Fruit fly (Drosophila melanogaster) whole organism, prepupa: ENCODE measurements around the gene CG5860.
A peak's percentile ranks its signal among the peaks of the same experiment; 100 is the strongest.

ENCODE experiments used
- CG10631 ChIP-seq: fragments of 200-800 bp; sonication (Bioruptor generic); optimal IDR thresholded peaks from 2 replicates; lab custom pipeline; 2016; ENCODE audit warnings: missing biosample characterization, missing genetic modification characterization
- CG10669 ChIP-seq: fragments of 200-800 bp; sonication (Bioruptor generic); optimal IDR thresholded peaks from 3 replicates; lab custom pipeline; 2018; ENCODE audit warnings: missing biosample characterization, mild to moderate bottlenecking, missing genetic modification characterization, moderate library complexity
- CG11294 ChIP-seq: fragments of 200-800 bp; sonication (Bioruptor generic); IDR thresholded peaks from 2 replicates; pipeline ENCODE4 v1.3.6; 2022; ENCODE audit warnings: missing biosample characterization, missing genetic modification characterization
- CG11762 ChIP-seq: fragments of 200-800 bp; sonication (Bioruptor generic); optimal IDR thresholded peaks from 3 replicates; lab custom pipeline; 2016; ENCODE audit warnings: missing biosample characterization, missing genetic modification characterization; ENCODE audit not compliant: insufficient read depth
- CG11902 ChIP-seq: fragments of 200-800 bp; sonication (Bioruptor generic); optimal IDR thresholded peaks from 3 replicates; lab custom pipeline; 2016; ENCODE audit warnings: missing biosample characterization, missing genetic modification characterization
- CG15336 ChIP-seq: fragments of 200-800 bp; sonication (Bioruptor generic); IDR thresholded peaks from 2 replicates; pipeline ENCODE4 v1.3.6; 2022; ENCODE audit warnings: missing biosample characterization, missing genetic modification characterization
- CG3032 ChIP-seq: fragments of 200-800 bp; optimal IDR thresholded peaks from 2 replicates; lab custom pipeline; 2019; ENCODE audit warnings: missing biosample characterization, mild to moderate bottlenecking, missing genetic modification characterization, moderate library complexity
- CG31627 ChIP-seq: fragments of 200-800 bp; sonication (Bioruptor generic); optimal IDR thresholded peaks from 3 replicates; lab custom pipeline; 2016; ENCODE audit warnings: missing biosample characterization, missing genetic modification characterization
- CG32006 ChIP-seq: fragments of 200-800 bp; sonication (Bioruptor generic); optimal IDR thresholded peaks from 3 replicates; lab custom pipeline; 2017; ENCODE audit warnings: missing biosample characterization, mild to moderate bottlenecking, missing genetic modification characterization
- CG3919 ChIP-seq: fragments of 200-800 bp; sonication (Bioruptor generic); optimal IDR thresholded peaks from 3 replicates; lab custom pipeline; 2016; ENCODE audit warnings: missing biosample characterization, missing genetic modification characterization
- CG4318 ChIP-seq: fragments of 200-800 bp; sonication (Bioruptor generic); optimal IDR thresholded peaks from 3 replicates; lab custom pipeline; 2017; ENCODE audit warnings: missing biosample characterization, mild to moderate bottlenecking, missing genetic modification characterization
- CG6163 ChIP-seq: fragments of 200-800 bp; sonication (Bioruptor generic); IDR thresholded peaks from 3 replicates; pipeline ENCODE4 v1.3.6; 2022; ENCODE audit warnings: missing biosample characterization, missing genetic modification characterization
- CG6276 ChIP-seq: fragments of 200-800 bp; sonication (Bioruptor generic); optimal IDR thresholded peaks from 2 replicates; lab custom pipeline; 2017; ENCODE audit warnings: missing biosample characterization, mild to moderate bottlenecking, missing genetic modification characterization
- CG6792 ChIP-seq: fragments of 200-800 bp; sonication (Bioruptor generic); optimal IDR thresholded peaks from 3 replicates; lab custom pipeline; 2016; ENCODE audit warnings: missing biosample characterization, missing genetic modification characterization
- CG6854 ChIP-seq: fragments of 200-800 bp; sonication (Bioruptor generic); optimal IDR thresholded peaks from 2 replicates; lab custom pipeline; 2017; ENCODE audit warnings: missing biosample characterization, mild to moderate bottlenecking, missing genetic modification characterization
- CG8319 ChIP-seq: fragments of 200-800 bp; sonication (Bioruptor generic); optimal IDR thresholded peaks from 3 replicates; lab custom pipeline; 2016; ENCODE audit warnings: missing biosample characterization, missing genetic modification characterization
- CG8632 ChIP-seq: fragments of 200-800 bp; sonication (Bioruptor generic); optimal IDR thresholded peaks from 3 replicates; lab custom pipeline; 2016; ENCODE audit warnings: missing biosample characterization, missing genetic modification characterization
- CG9139 ChIP-seq: fragments of 200-800 bp; sonication (Bioruptor generic); optimal IDR thresholded peaks from 3 replicates; lab custom pipeline; 2017; ENCODE audit warnings: missing biosample characterization, mild to moderate bottlenecking, missing genetic modification characterization
- Eip75B ChIP-seq: fragments of 200-800 bp; sonication (Bioruptor generic); optimal IDR thresholded peaks from 3 replicates; lab custom pipeline; 2016; ENCODE audit warnings: missing biosample characterization, missing genetic modification characterization
- Eip78C ChIP-seq: fragments of 200-800 bp; sonication (Bioruptor generic); peaks from one replicate; lab custom pipeline; 2016; ENCODE audit warnings: missing biosample characterization, missing genetic modification characterization
- Ets21C ChIP-seq: fragments of 200-800 bp; sonication (Bioruptor generic); optimal IDR thresholded peaks from 3 replicates; lab custom pipeline; 2016; ENCODE audit warnings: missing biosample characterization, missing genetic modification characterization
- Gug ChIP-seq: fragments of 200-800 bp; sonication (Bioruptor generic); IDR thresholded peaks from 2 replicates; pipeline ENCODE4 v1.3.6; 2022; ENCODE audit warnings: missing biosample characterization, missing genetic modification characterization
- Hr39 ChIP-seq: fragments of 200-800 bp; sonication (Bioruptor generic); optimal IDR thresholded peaks from 2 replicates; lab custom pipeline; 2016; ENCODE audit warnings: missing biosample characterization, missing genetic modification characterization
- Hr4 ChIP-seq: fragments of 200-800 bp; sonication (Bioruptor generic); optimal IDR thresholded peaks from 3 replicates; lab custom pipeline; 2016; ENCODE audit warnings: missing biosample characterization, missing genetic modification characterization
- Lpt ChIP-seq: fragments of 200-800 bp; sonication (Bioruptor generic); optimal IDR thresholded peaks from 3 replicates; lab custom pipeline; 2016; ENCODE audit warnings: missing biosample characterization, missing genetic modification characterization
- Met ChIP-seq: fragments of 200-800 bp; sonication (Bioruptor generic); optimal IDR thresholded peaks from 3 replicates; lab custom pipeline; 2016; ENCODE audit warnings: missing biosample characterization, missing genetic modification characterization
- OdsH ChIP-seq: fragments of 200-800 bp; sonication (Bioruptor generic); optimal IDR thresholded peaks from 3 replicates; lab custom pipeline; 2016; ENCODE audit warnings: missing biosample characterization, missing genetic modification characterization
- Smox ChIP-seq: fragments of 200-800 bp; sonication (Bioruptor generic); optimal IDR thresholded peaks from 3 replicates; lab custom pipeline; 2016; ENCODE audit warnings: missing biosample characterization, missing genetic modification characterization
- Sox102F ChIP-seq: fragments of 200-800 bp; sonication (Bioruptor generic); optimal IDR thresholded peaks from 2 replicates; lab custom pipeline; 2016; ENCODE audit warnings: missing biosample characterization, mild to moderate bottlenecking, missing genetic modification characterization
- Sox14 ChIP-seq: fragments of 200-800 bp; sonication (Bioruptor generic); optimal IDR thresholded peaks from 3 replicates; lab custom pipeline; 2016; ENCODE audit warnings: missing biosample characterization, missing genetic modification characterization
- Sox15 ChIP-seq: fragments of 200-800 bp; sonication (Bioruptor generic); optimal IDR thresholded peaks from 3 replicates; lab custom pipeline; 2016; ENCODE audit warnings: missing biosample characterization, missing genetic modification characterization
- achi ChIP-seq: fragments of 200-800 bp; sonication (Bioruptor generic); optimal IDR thresholded peaks from 3 replicates; lab custom pipeline; 2016; ENCODE audit warnings: missing biosample characterization, missing genetic modification characterization
- acj6 ChIP-seq: fragments of 200-800 bp; sonication (Bioruptor generic); optimal IDR thresholded peaks from 3 replicates; lab custom pipeline; 2016; ENCODE audit warnings: missing biosample characterization, missing genetic modification characterization
- cyc ChIP-seq: fragments of 200-800 bp; sonication (Bioruptor generic); optimal IDR thresholded peaks from 3 replicates; lab custom pipeline; 2016; ENCODE audit warnings: missing biosample characterization, missing genetic modification characterization
- dac ChIP-seq: fragments of 200-800 bp; sonication (Bioruptor generic); optimal IDR thresholded peaks from 2 replicates; lab custom pipeline; 2017; ENCODE audit warnings: missing biosample characterization, mild to moderate bottlenecking, missing genetic modification characterization
- dsx ChIP-seq: fragments of 200-800 bp; optimal IDR thresholded peaks from 3 replicates; lab custom pipeline; 2019; ENCODE audit warnings: missing biosample characterization, mild to moderate bottlenecking, missing genetic modification characterization, moderate library complexity; ENCODE audit not compliant: poor library complexity, severe bottlenecking
- eg ChIP-seq: fragments of 200-800 bp; sonication (Bioruptor generic); IDR thresholded peaks from 3 replicates; pipeline ENCODE4 v1.3.6; 2022; ENCODE audit warnings: missing biosample characterization, missing genetic modification characterization
- esn ChIP-seq: fragments of 200-800 bp; sonication (Bioruptor generic); optimal IDR thresholded peaks from 2 replicates; lab custom pipeline; 2016; ENCODE audit warnings: missing biosample characterization, mild to moderate bottlenecking, missing genetic modification characterization, moderate library complexity
- fkh ChIP-seq: fragments of 200-800 bp; sonication (Bioruptor generic); optimal IDR thresholded peaks from 3 replicates; lab custom pipeline; 2017; ENCODE audit warnings: missing biosample characterization, mild to moderate bottlenecking, missing genetic modification characterization, moderate library complexity
- lz ChIP-seq: fragments of 200-800 bp; sonication (Bioruptor generic); optimal IDR thresholded peaks from 3 replicates; lab custom pipeline; 2016; ENCODE audit warnings: missing biosample characterization, missing genetic modification characterization
- pdm3 ChIP-seq: fragments of 200-800 bp; sonication (Bioruptor generic); optimal IDR thresholded peaks from 3 replicates; lab custom pipeline; 2016; ENCODE audit warnings: missing biosample characterization, missing genetic modification characterization
- salr ChIP-seq, 2 experiments: fragments of 200-800 bp; sonication (Bioruptor generic); optimal IDR thresholded peaks; 3 replicates each; lab custom pipeline; 2016 to 2018; ENCODE audit warnings: missing biosample characterization in 2 of 2, missing genetic modification characterization in 2 of 2, mild to moderate bottlenecking in 1 of 2
- ss ChIP-seq, 2 experiments: fragments of 200-800 bp; sonication (Bioruptor generic); optimal IDR thresholded peaks; 2 replicates in 1 of 2; 3 replicates in 1 of 2; lab custom pipeline; 2017 to 2018; ENCODE audit warnings: mild to moderate bottlenecking in 2 of 2, missing biosample characterization in 2 of 2, missing genetic modification characterization in 2 of 2, moderate library complexity in 1 of 2
- topi ChIP-seq: fragments of 200-800 bp; sonication (Bioruptor generic); optimal IDR thresholded peaks from 3 replicates; lab custom pipeline; 2016; ENCODE audit warnings: missing biosample characterization, missing genetic modification characterization
- vri ChIP-seq: fragments of 200-800 bp; sonication (Bioruptor generic); optimal IDR thresholded peaks from 3 replicates; lab custom pipeline; 2016; ENCODE audit warnings: missing biosample characterization, mild to moderate bottlenecking, missing genetic modification characterization

The CG5860 gene

DNA sequence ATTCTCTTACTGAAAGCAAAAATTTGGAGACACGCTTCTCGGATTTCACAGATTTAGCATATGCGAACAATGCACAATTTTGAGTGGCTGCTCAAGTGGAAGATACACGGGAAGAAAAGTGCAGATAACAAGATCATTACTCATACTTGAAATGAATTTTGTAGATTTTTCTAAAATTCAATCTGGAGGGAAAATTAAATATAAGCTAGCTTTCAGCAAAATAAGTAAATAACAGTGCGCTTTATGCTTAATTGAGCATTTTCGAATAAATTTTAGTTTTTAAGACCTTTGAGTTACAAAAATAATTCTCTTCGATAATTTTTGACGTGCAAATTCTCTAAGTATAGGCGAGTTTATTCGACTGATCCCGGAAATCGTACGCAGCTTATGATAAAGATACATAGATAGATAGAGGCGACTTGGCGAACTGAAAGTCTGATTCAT is 8.7 kb upstream of the CG5860 start (continued):
- no peak; the same call in 1 of the 2 replicates for TF ChIP-seq CG11294
- peak; percentile 75 for TF ChIP-seq CG6163
- peak; percentile 78 for TF ChIP-seq CG10669 (GFP tag; lab: Kevin White, UChicago)
- peak; percentile 29 for TF ChIP-seq CG8632
- peak; percentile 44 to 67 for TF ChIP-seq ss (GFP tag; optimal IDR thresholded peaks at IDR 0.05; lab: Kevin White, UChicago)
- TF ChIP-seq CG6854 (GFP tag; lab: Kevin White, UChicago) = peak; percentile 29
- TF ChIP-seq Gug = no peak
- TF ChIP-seq CG4318 (GFP tag; lab: Kevin White, UChicago) = peak; percentile 31
- TF ChIP-seq Sox14 (GFP tag; lab: Kevin White, UChicago) = peak; percentile 39
- TF ChIP-seq vri = no peak
- peak; percentile 63 for TF ChIP-seq lz (GFP tag; lab: Kevin White, UChicago)
- TF ChIP-seq CG8319 (GFP tag; lab: Kevin White, UChicago) = no peak
- TF ChIP-seq fkh (GFP tag; lab: Kevin White, UChicago) = no peak
- TF ChIP-seq eg (GFP tag; lab: Robert Waterston, UW) = 0 out of 3 replicates have a peak, but pooled peaks have one; percentile 40
- TF ChIP-seq CG9139 (GFP tag; lab: Kevin White, UChicago) = no peak
- TF ChIP-seq CG11902 (GFP tag; lab: Kevin White, UChicago) = peak; percentile 73
- TF ChIP-seq Lpt = peak; percentile 70
- TF ChIP-seq topi (GFP tag; lab: Kevin White, UChicago) = peak; percentile 84
- TF ChIP-seq dsx = peak; percentile 69
- peak; percentile 39 for TF ChIP-seq CG3032 (tag; lab: Kevin White, UChicago)
- TF ChIP-seq CG10631 (GFP tag; lab: Kevin White, UChicago) = peak; percentile 63
- peak; percentile 64 for TF ChIP-seq CG6792 (GFP tag; lab: Kevin White, UChicago)
- peak; percentile 39 for TF ChIP-seq Smox (GFP tag; lab: Kevin White, UChicago)
- peak; percentile 19 for TF ChIP-seq Sox15 (GFP tag; lab: Kevin White, UChicago)
- no peak for TF ChIP-seq salr (GFP tag; optimal IDR thresholded peaks at IDR 0.05; lab: Kevin White, UChicago)
- TF ChIP-seq esn = peak; percentile 72
- TF ChIP-seq Hr39 = peak; percentile 50

dm6 chr3R:17401289-17401752 is 8.1 kb upstream of the CG5860 start:
- TF ChIP-seq lz (GFP tag; lab: Kevin White, UChicago) = peak; percentile 53
- peak; percentile 67 for TF ChIP-seq fkh (GFP tag; lab: Kevin White, UChicago)
- TF ChIP-seq Hr4 (GFP tag; lab: Kevin White, UChicago) = peak; percentile 74
- TF ChIP-seq CG15336 = peak; percentile 53
- TF ChIP-seq topi (GFP tag; lab: Kevin White, UChicago) = peak; percentile 10
- TF ChIP-seq esn = peak; percentile 44
- TF ChIP-seq cyc (GFP tag; lab: Kevin White, UChicago) = no peak
- TF ChIP-seq achi (GFP tag; lab: Kevin White, UChicago) = peak; percentile 28
- TF ChIP-seq CG3032 (tag; lab: Kevin White, UChicago) = peak; percentile 24
- no peak for TF ChIP-seq CG6276
- peak; percentile 92 for TF ChIP-seq vri
- peak; percentile 54 for TF ChIP-seq Sox14 (GFP tag; lab: Kevin White, UChicago)
- TF ChIP-seq Smox (GFP tag; lab: Kevin White, UChicago) = peak; percentile 57
- TF ChIP-seq pdm3 (GFP tag; lab: Kevin White, UChicago) = peak; percentile 60
- peak; percentile 45 for TF ChIP-seq OdsH
- peak; percentile 51 for TF ChIP-seq Hr39
- no peak for TF ChIP-seq CG3919
- TF ChIP-seq Eip75B (GFP tag; lab: Kevin White, UChicago) = peak; percentile 22
- TF ChIP-seq acj6 (GFP tag; lab: Kevin White, UChicago) = peak; percentile 23
- TF ChIP-seq Eip78C (GFP tag; lab: Kevin White, UChicago) = peak; percentile 50
- peak; percentile 46 for TF ChIP-seq CG31627
- TF ChIP-seq Ets21C = peak; percentile 20
- no peak for TF ChIP-seq dac (GFP tag; lab: Kevin White, UChicago)
- TF ChIP-seq CG10631 (GFP tag; lab: Kevin White, UChicago) = peak; percentile 28
- TF ChIP-seq Sox102F (GFP tag; lab: Kevin White, UChicago) = peak; percentile 14
- peak; percentile 70 for TF ChIP-seq eg (GFP tag; lab: Robert Waterston, UW)
- TF ChIP-seq Met (GFP tag; lab: Kevin White, UChicago) = peak; percentile 41
- TF ChIP-seq CG10669 (GFP tag; lab: Kevin White, UChicago) = no peak
- TF ChIP-seq CG32006 (GFP tag; lab: Kevin White, UChicago) = peak; percentile 56
- no peak for TF ChIP-seq CG11762 (GFP tag; lab: Kevin White, UChicago)
